Fruit fly (Drosophila melanogaster) whole organism, embryonic: ENCODE results near the gene Tti1.

Experiments
- ATbp ChIP-seq: fragments of 200-800 bp; sonication (Bioruptor generic); optimal IDR thresholded peaks from 2 replicates; lab custom pipeline; 2017; ENCODE audit warnings: missing biosample characterization, mild to moderate bottlenecking, missing genetic modification characterization, missing genetic modification reagents
- CG10147 ChIP-seq: fragments of 200-800 bp; sonication (Bioruptor generic); optimal IDR thresholded peaks from 2 replicates; lab custom pipeline; 2019; ENCODE audit warnings: missing biosample characterization, mild to moderate bottlenecking, missing genetic modification characterization, moderate library complexity
- CG11560 ChIP-seq: fragments of 200-800 bp; sonication (Bioruptor generic); IDR thresholded peaks from 3 replicates; pipeline ENCODE4 v1.3.6; 2022; ENCODE audit warnings: missing biosample characterization, missing genetic modification characterization
- CG13894 ChIP-seq: fragments of 200-800 bp; sonication (Bioruptor generic); optimal IDR thresholded peaks from 3 replicates; lab custom pipeline; 2018; ENCODE audit warnings: missing biosample characterization, mild to moderate bottlenecking, missing genetic modification characterization, moderate library complexity
- CG14710 ChIP-seq: fragments of 200-800 bp; sonication (Bioruptor generic); optimal IDR thresholded peaks from 3 replicates; lab custom pipeline; 2019; ENCODE audit warnings: missing biosample characterization, mild to moderate bottlenecking, missing genetic modification characterization, moderate library complexity
- CG16815 ChIP-seq: fragments of 200-800 bp; sonication (Bioruptor generic); optimal IDR thresholded peaks from 3 replicates; lab custom pipeline; 2017; ENCODE audit warnings: missing biosample characterization, mild to moderate bottlenecking, missing genetic modification characterization
- CG17186 ChIP-seq: fragments of 200-800 bp; sonication (Bioruptor generic); optimal IDR thresholded peaks from 3 replicates; lab custom pipeline; 2017; ENCODE audit warnings: missing biosample characterization, missing genetic modification reagents, missing genetic modification characterization
- CG42726 ChIP-seq: fragments of 200-800 bp; sonication (Bioruptor generic); IDR thresholded peaks from 2 replicates; pipeline ENCODE4 v1.3.6; 2022; ENCODE audit warnings: missing biosample characterization, missing genetic modification characterization; ENCODE audit not compliant: partially characterized antibody
- CG4730 ChIP-seq: fragments of 200-800 bp; sonication (Bioruptor generic); IDR thresholded peaks from 2 replicates; pipeline ENCODE4 v1.3.6; 2022; ENCODE audit warnings: missing biosample characterization, missing genetic modification characterization
- CG5953 ChIP-seq: fragments of 200-800 bp; sonication (Bioruptor generic); IDR thresholded peaks from 2 replicates; pipeline ENCODE4 v1.3.6; 2022; ENCODE audit warnings: missing biosample characterization, missing genetic modification characterization
- CG8281 ChIP-seq: fragments of 200-800 bp; sonication (Bioruptor generic); optimal IDR thresholded peaks from 2 replicates; lab custom pipeline; 2018; ENCODE audit warnings: missing biosample characterization, mild to moderate bottlenecking, missing genetic modification characterization, moderate library complexity
- CG9876 ChIP-seq: fragments of 200-800 bp; sonication (Bioruptor generic); optimal IDR thresholded peaks from 2 replicates; lab custom pipeline; 2016; ENCODE audit warnings: missing biosample characterization, missing genetic modification characterization
- CG9932 ChIP-seq: fragments of 200-800 bp; sonication (Bioruptor generic); IDR thresholded peaks from 2 replicates; pipeline ENCODE4 v1.3.6; 2022; ENCODE audit warnings: missing biosample characterization, missing genetic modification characterization
- CrebB ChIP-seq: fragments of 200-800 bp; sonication (Bioruptor generic); optimal IDR thresholded peaks from 3 replicates; lab custom pipeline; 2018; ENCODE audit warnings: missing biosample characterization, mild to moderate bottlenecking, missing genetic modification characterization
- D19B ChIP-seq: fragments of 200-800 bp; sonication (Bioruptor generic); optimal IDR thresholded peaks from 2 replicates; lab custom pipeline; 2017; ENCODE audit warnings: missing biosample characterization, mild to moderate bottlenecking, missing genetic modification characterization
- Doc2 ChIP-seq: fragments of 200-800 bp; sonication (Bioruptor generic); IDR thresholded peaks from 2 replicates; pipeline ENCODE4 v1.3.6; 2022; ENCODE audit warnings: missing biosample characterization, missing genetic modification characterization
- Fer1 ChIP-seq: fragments of 200-800 bp; sonication (Bioruptor generic); optimal IDR thresholded peaks from 2 replicates; lab custom pipeline; 2017; ENCODE audit warnings: missing biosample characterization, mild to moderate bottlenecking, missing genetic modification characterization
- Hmx ChIP-seq: fragments of 200-800 bp; sonication (Bioruptor generic); optimal IDR thresholded peaks from 2 replicates; lab custom pipeline; 2016; ENCODE audit warnings: missing biosample characterization, missing genetic modification characterization
- Hr78 ChIP-seq, 2 experiments: fragments of 200-800 bp in 1 of 2; fragments of >200 bp in 1 of 2; sonication (Bioruptor generic) in 1 of 2; optimal IDR thresholded peaks; 2 replicates each; lab custom pipeline; 2017 to 2019; ENCODE audit warnings: missing biosample characterization in 2 of 2, missing genetic modification characterization in 2 of 2, mild to moderate bottlenecking in 1 of 2, moderate library complexity in 1 of 2
- Kr ChIP-seq: fragments of 200-800 bp; sonication (Bioruptor generic); optimal IDR thresholded peaks from 2 replicates; lab custom pipeline; 2017; ENCODE audit warnings: missing biosample characterization, mild to moderate bottlenecking, missing genetic modification characterization
- MBD-R2 ChIP-seq: fragments of 200-800 bp; sonication (Bioruptor generic); IDR thresholded peaks from 2 replicates; pipeline ENCODE4 v1.3.6; 2022; ENCODE audit warnings: missing biosample characterization, missing genetic modification characterization
- Max ChIP-seq: fragments of 200-800 bp; sonication (Bioruptor generic); optimal IDR thresholded peaks from 2 replicates; lab custom pipeline; 2016; ENCODE audit warnings: missing biosample characterization, mild to moderate bottlenecking, missing genetic modification characterization
- Myb ChIP-seq: fragments of 200-800 bp; sonication (Bioruptor generic); optimal IDR thresholded peaks from 2 replicates; lab custom pipeline; 2016; ENCODE audit warnings: missing biosample characterization, missing genetic modification characterization
- Nf-YA ChIP-seq: fragments of 200-800 bp; sonication (Bioruptor generic); IDR thresholded peaks from 2 replicates; pipeline ENCODE4 v1.3.6; 2022; ENCODE audit warnings: missing biosample characterization, missing genetic modification characterization
- Nf-YC ChIP-seq: fragments of 200-800 bp; optimal IDR thresholded peaks from 3 replicates; lab custom pipeline; 2019; ENCODE audit warnings: missing biosample characterization, mild to moderate bottlenecking, missing genetic modification characterization, moderate library complexity
- NfI ChIP-seq: fragments of 200-800 bp; sonication (Bioruptor generic); optimal IDR thresholded peaks from 3 replicates; lab custom pipeline; 2018; ENCODE audit warnings: missing biosample characterization, mild to moderate bottlenecking, missing genetic modification characterization, moderate library complexity
- Side ChIP-seq: fragments of 200-800 bp; sonication (Bioruptor generic); optimal IDR thresholded peaks from 2 replicates; lab custom pipeline; 2016; ENCODE audit warnings: missing biosample characterization, missing genetic modification characterization
- cas ChIP-seq: fragments of 200-800 bp; sonication (Bioruptor generic); IDR thresholded peaks from 2 replicates; pipeline ENCODE4 v1.3.6; 2022; ENCODE audit warnings: missing biosample characterization, missing genetic modification characterization
- caup ChIP-seq: fragments of 200-800 bp; sonication (Bioruptor generic); optimal IDR thresholded peaks from 3 replicates; lab custom pipeline; 2017; ENCODE audit warnings: missing biosample characterization, mild to moderate bottlenecking, missing genetic modification characterization, moderate library complexity; ENCODE audit not compliant: severe bottlenecking
- dmrt11E ChIP-seq: fragments of 200-800 bp; sonication (Bioruptor generic); optimal IDR thresholded peaks from 3 replicates; lab custom pipeline; 2018; ENCODE audit warnings: missing biosample characterization, mild to moderate bottlenecking, missing genetic modification characterization, moderate library complexity
- insv ChIP-seq, 2 experiments: fragments of 200-800 bp; sonication (Bioruptor generic); optimal IDR thresholded peaks; 3 replicates each; lab custom pipeline; 2016 to 2018; ENCODE audit warnings: missing biosample characterization in 2 of 2, missing genetic modification characterization in 2 of 2
- jigr1 ChIP-seq: fragments of 200-800 bp; sonication (Bioruptor generic); IDR thresholded peaks from 3 replicates; pipeline ENCODE4 v1.3.6; 2022; ENCODE audit warnings: missing biosample characterization, missing genetic modification characterization
- jing ChIP-seq: fragments of 200-800 bp; sonication (Bioruptor generic); optimal IDR thresholded peaks from 2 replicates; lab custom pipeline; 2018; ENCODE audit warnings: missing biosample characterization, mild to moderate bottlenecking, missing genetic modification characterization
- kay ChIP-seq: fragments of 200-800 bp; sonication (Bioruptor generic); optimal IDR thresholded peaks from 2 replicates; lab custom pipeline; 2016; ENCODE audit warnings: missing biosample characterization, missing genetic modification characterization
- lov ChIP-seq, 2 experiments: fragments of 200-800 bp in 1 of 2; fragments of >200 bp in 1 of 2; sonication (Bioruptor generic) in 1 of 2; IDR thresholded peaks in 1 of 2; optimal IDR thresholded peaks in 1 of 2; 2 replicates in 1 of 2; 3 replicates in 1 of 2; pipeline versions ENCODE4 v1.3.6 to Lab custom; 2017 to 2022; ENCODE audit warnings: missing biosample characterization in 1 of 2, missing genetic modification characterization in 1 of 2
- nerfin-2 ChIP-seq: fragments of 200-800 bp; sonication (Bioruptor generic); IDR thresholded peaks from 2 replicates; pipeline ENCODE4 v1.3.6; 2022; ENCODE audit warnings: missing biosample characterization, missing genetic modification characterization; ENCODE audit not compliant: partially characterized antibody
- nmo ChIP-seq: fragments of 200-800 bp; sonication (Bioruptor generic); optimal IDR thresholded peaks from 2 replicates; lab custom pipeline; 2018; ENCODE audit warnings: missing biosample characterization, mild to moderate bottlenecking, missing genetic modification characterization, moderate library complexity
- p53 ChIP-seq: fragments of 200-800 bp; sonication (Bioruptor generic); optimal IDR thresholded peaks from 2 replicates; lab custom pipeline; 2016; ENCODE audit warnings: missing biosample characterization, missing genetic modification characterization
- pnt ChIP-seq: fragments of 200-800 bp; sonication (Bioruptor generic); optimal IDR thresholded peaks from 3 replicates; lab custom pipeline; 2016; ENCODE audit warnings: missing biosample characterization, missing genetic modification characterization
- sc ChIP-seq, 3 experiments: fragments of >200 bp in 2 of 3; fragments of 200-800 bp in 1 of 3; sonication (Bioruptor generic) in 1 of 3; optimal IDR thresholded peaks; 2 replicates in 2 of 3; 3 replicates in 1 of 3; lab custom pipeline; 2017; ENCODE audit warnings: mild to moderate bottlenecking in 1 of 3, missing biosample characterization in 1 of 3, missing genetic modification characterization in 1 of 3, missing genetic modification reagents in 1 of 3
- seq ChIP-seq: fragments of 200-800 bp; sonication (Bioruptor generic); IDR thresholded peaks from 2 replicates; pipeline ENCODE4 v1.3.6; 2022; ENCODE audit warnings: missing biosample characterization, missing genetic modification characterization
- sim ChIP-seq: fragments of 200-800 bp; sonication (Bioruptor generic); IDR thresholded peaks from 2 replicates; pipeline ENCODE4 v1.3.6; 2022; ENCODE audit warnings: missing biosample characterization, missing genetic modification characterization
- slp2 ChIP-seq: fragments of 200-800 bp; sonication (Bioruptor generic); optimal IDR thresholded peaks from 2 replicates; lab custom pipeline; 2016; ENCODE audit warnings: missing biosample characterization, missing genetic modification characterization
- so ChIP-seq: fragments of 200-800 bp; sonication (Bioruptor generic); IDR thresholded peaks from 3 replicates; pipeline ENCODE4 v1.3.6; 2022; ENCODE audit warnings: missing biosample characterization, missing genetic modification characterization
- tup ChIP-seq: fragments of 200-800 bp; sonication (Bioruptor generic); optimal IDR thresholded peaks from 2 replicates; lab custom pipeline; 2016; ENCODE audit warnings: missing biosample characterization, mild to moderate bottlenecking, missing genetic modification characterization, moderate library complexity
- wor ChIP-seq: fragments of 200-800 bp; sonication (Bioruptor generic); IDR thresholded peaks from 2 replicates; pipeline ENCODE4 v1.3.6; 2022; ENCODE audit warnings: missing biosample characterization, missing genetic modification characterization
- yki ChIP-seq: fragments of >200 bp; optimal IDR thresholded peaks from 3 replicates; lab custom pipeline; 2018

Gene Tti1

dm6 chr3R:9767620-9768592 lies 13.4 kb upstream of the Tti1 start, which contains the start of gene Naa80 (continued):
- 0 out of 2 replicates have a peak, but pooled peaks have one; percentile 33 for TF ChIP-seq seq
- TF ChIP-seq jigr1: no peak
- TF ChIP-seq wor (GFP tag; lab: Robert Waterston, UW): no peak
- TF ChIP-seq sc (optimal IDR thresholded peaks at IDR 0.05; lab: Kevin White, UChicago): no peak
- TF ChIP-seq sc (GFP tag; optimal IDR thresholded peaks at IDR 0.05; lab: Kevin White, UChicago): no peak
- no peak for TF ChIP-seq yki (lab: Kevin White, UChicago)
- TF ChIP-seq dmrt11E: peak; percentile 16
- no peak for TF ChIP-seq Hr78 (GFP tag; optimal IDR thresholded peaks at IDR 0.05; lab: Kevin White, UChicago)
- peak; percentile 43 for TF ChIP-seq CG14710
- TF ChIP-seq Myb (GFP tag; lab: Kevin White, UChicago): peak; percentile 96
- peak; percentile 56 for TF ChIP-seq CG13894
- peak; percentile 6 for TF ChIP-seq slp2
- TF ChIP-seq CG16815 (GFP tag; lab: Kevin White, UChicago): peak; percentile 24
- peak; percentile 44 for TF ChIP-seq pnt
- TF ChIP-seq CG9876 (GFP tag; lab: Kevin White, UChicago): peak; percentile 76
- no peak for TF ChIP-seq sim (GFP tag; lab: Robert Waterston, UW)
- TF ChIP-seq insv (GFP tag; optimal IDR thresholded peaks at IDR 0.05; lab: Kevin White, UChicago): peak in 1 of 2 experiments; percentile 41
- TF ChIP-seq Hmx (GFP tag; lab: Kevin White, UChicago): no peak
- TF ChIP-seq Nf-YC (tag; lab: Kevin White, UChicago): peak; percentile 52
- TF ChIP-seq Side (GFP tag; lab: Kevin White, UChicago): peak; percentile 83
- peak; percentile 57 for TF ChIP-seq Max (GFP tag; lab: Kevin White, UChicago)
- peak; percentile 47; the same call in 1 of the 2 replicates for TF ChIP-seq nerfin-2
- TF ChIP-seq kay (GFP tag; lab: Kevin White, UChicago): peak; percentile 71
- no peak for TF ChIP-seq CG5953 (GFP tag; lab: Robert Waterston, UW)
- TF ChIP-seq nmo: peak; percentile 63
- no peak for TF ChIP-seq CG11560 (tag; lab: Robert Waterston, UW)
- no peak for TF ChIP-seq Nf-YA (GFP tag; lab: Robert Waterston, UW)
- TF ChIP-seq D19B (GFP tag; lab: Kevin White, UChicago): peak; percentile 8
- TF ChIP-seq lov (optimal IDR thresholded peaks at IDR 0.05; lab: Kevin White, UChicago): no peak
- TF ChIP-seq lov (GFP tag; IDR thresholded peaks at IDR 0.05; lab: Robert Waterston, UW): peak; percentile 26; the same call in 1 of the 3 replicates
- no peak for TF ChIP-seq Doc2
- peak; percentile 96 for TF ChIP-seq MBD-R2 (GFP tag; lab: Robert Waterston, UW)
- no peak for TF ChIP-seq CG4730
- no peak for TF ChIP-seq CrebB (tag; lab: Kevin White, UChicago)
- peak; percentile 65 for TF ChIP-seq CG42726 (GFP tag; lab: Robert Waterston, UW)
- TF ChIP-seq cas (GFP tag; lab: Robert Waterston, UW): peak; percentile 26; the same call in 1 of the 2 replicates
- peak; percentile 76 for TF ChIP-seq caup
- peak; percentile 37 for TF ChIP-seq CG10147 (GFP tag; lab: Kevin White, UChicago)
- TF ChIP-seq jing (GFP tag; lab: Kevin White, UChicago): no peak
- no peak for TF ChIP-seq Kr (GFP tag; lab: Kevin White, UChicago)
- peak; percentile 67 for TF ChIP-seq p53
- TF ChIP-seq so (GFP tag; lab: Robert Waterston, UW): no peak
- no peak for TF ChIP-seq ATbp (GFP tag; lab: Kevin White, UChicago)
- peak; percentile 87 for TF ChIP-seq CG9932 (GFP tag; lab: Robert Waterston, UW)
- peak; percentile 62 for TF ChIP-seq Fer1 (GFP tag; lab: Kevin White, UChicago)
- peak; percentile 64 for TF ChIP-seq CG17186 (GFP tag; lab: Kevin White, UChicago)
- peak; percentile 58 for TF ChIP-seq tup (GFP tag; lab: Kevin White, UChicago)
- no peak for TF ChIP-seq CG8281 (tag; lab: Kevin White, UChicago)
- TF ChIP-seq NfI (GFP tag; lab: Kevin White, UChicago): peak; percentile 82
